Worm (Caenorhabditis elegans) whole organism, late embryonic: Measurements from ENCODE around the gene W02B12.12.

Source experiments
- C08G9.2 ChIP-seq: sonication (generic microtip); optimal IDR thresholded peaks from 2 replicates; lab custom pipeline; 2016; ENCODE audit warnings: mild to moderate bottlenecking, missing genetic modification characterization, moderate library complexity, missing compliant biosample characterization
- F13H6.1 ChIP-seq: sonication (generic microtip); optimal IDR thresholded peaks from 2 replicates; lab custom pipeline; 2016; ENCODE audit warnings: missing genetic modification characterization, missing compliant biosample characterization
- K02D7.2 ChIP-seq: sonication (generic microtip); optimal IDR thresholded peaks from 2 replicates; lab custom pipeline; 2017; ENCODE audit warnings: mild to moderate bottlenecking, missing genetic modification characterization, missing compliant biosample characterization
- K09A11.1 ChIP-seq: sonication (generic microtip); optimal IDR thresholded peaks from 2 replicates; lab custom pipeline; 2017; ENCODE audit warnings: antibody characterized with exemption, mild to moderate bottlenecking, missing genetic modification characterization, missing compliant biosample characterization; ENCODE audit not compliant: insufficient read depth
- Y22D7AL.16 ChIP-seq: sonication (generic microtip); optimal IDR thresholded peaks from 2 replicates; lab custom pipeline; 2016; ENCODE audit warnings: missing genetic modification characterization, missing compliant biosample characterization
- ama-1 ChIP-seq: fragments of 150-350 bp; optimal IDR thresholded peaks from 2 replicates; lab custom pipeline; 2014
- ceh-14 ChIP-seq: sonication (generic microtip); optimal IDR thresholded peaks from 2 replicates; lab custom pipeline; 2016; ENCODE audit warnings: missing genotype, missing genetic modification characterization, missing compliant biosample characterization
- ceh-18 ChIP-seq: sonication (generic microtip); optimal IDR thresholded peaks from 2 replicates; lab custom pipeline; 2016; ENCODE audit warnings: missing genetic modification characterization, missing compliant biosample characterization
- ceh-19 ChIP-seq: fragments of 200-800 bp; sonication (Bioruptor generic); optimal IDR thresholded peaks from 2 replicates; lab custom pipeline; 2018; ENCODE audit warnings: mild to moderate bottlenecking, missing genetic modification characterization, missing compliant biosample characterization
- ceh-2 ChIP-seq: sonication (generic microtip); optimal IDR thresholded peaks from 2 replicates; lab custom pipeline; 2016; ENCODE audit warnings: missing genotype, missing genetic modification characterization, missing compliant biosample characterization
- ceh-22 ChIP-seq: sonication (generic microtip); optimal IDR thresholded peaks from 2 replicates; lab custom pipeline; 2017; ENCODE audit warnings: missing biosample characterization, missing genetic modification characterization
- ceh-24 ChIP-seq: sonication (generic microtip); optimal IDR thresholded peaks from 2 replicates; lab custom pipeline; 2016; ENCODE audit warnings: mild to moderate bottlenecking, missing genetic modification characterization, missing compliant biosample characterization
- ceh-30 ChIP-seq: fragments of 150-350 bp; optimal IDR thresholded peaks from 2 replicates; lab custom pipeline; 2014; ENCODE audit warnings: missing biosample characterization, missing genetic modification characterization
- ceh-31 ChIP-seq: sonication (generic microtip); optimal IDR thresholded peaks from 2 replicates; lab custom pipeline; 2016; ENCODE audit warnings: missing genetic modification characterization, missing compliant biosample characterization
- ceh-45 ChIP-seq: fragments of 200-800 bp; sonication (Bioruptor generic); IDR thresholded peaks from 2 replicates; pipeline ENCODE4 v1.3.6; 2022; ENCODE audit warnings: missing genetic modification reagents, missing genetic modification characterization, missing compliant biosample characterization
- ceh-48 ChIP-seq: sonication (generic microtip); optimal IDR thresholded peaks from 2 replicates; lab custom pipeline; 2016; ENCODE audit warnings: missing genetic modification characterization, inconsistent platforms, missing compliant biosample characterization
- ceh-6 ChIP-seq: fragments of 200-800 bp; sonication (Bioruptor generic); optimal IDR thresholded peaks from 2 replicates; lab custom pipeline; 2018; ENCODE audit warnings: mild to moderate bottlenecking, missing genetic modification characterization, missing compliant biosample characterization
- dve-1 ChIP-seq: sonication (generic microtip); optimal IDR thresholded peaks from 2 replicates; lab custom pipeline; 2017; ENCODE audit warnings: antibody characterized with exemption, mild to moderate bottlenecking, missing genetic modification characterization, missing compliant biosample characterization
- elt-4 ChIP-seq: sonication (generic microtip); optimal IDR thresholded peaks from 2 replicates; lab custom pipeline; 2016; ENCODE audit warnings: missing genetic modification characterization, missing compliant biosample characterization
- fkh-10 ChIP-seq: fragments of 150-350 bp; optimal IDR thresholded peaks from 2 replicates; lab custom pipeline; 2014; ENCODE audit warnings: missing biosample characterization, missing genetic modification reagents, missing genetic modification characterization
- hlh-13 ChIP-seq: fragments of 200-800 bp; sonication (Bioruptor generic); optimal IDR thresholded peaks from 2 replicates; lab custom pipeline; 2018; ENCODE audit warnings: mild to moderate bottlenecking, missing genetic modification characterization, missing compliant biosample characterization
- hlh-15 ChIP-seq: sonication (generic microtip); optimal IDR thresholded peaks from 2 replicates; lab custom pipeline; 2016; ENCODE audit warnings: missing genetic modification characterization, missing compliant biosample characterization
- hlh-30 ChIP-seq: sonication (generic microtip); optimal IDR thresholded peaks from 2 replicates; lab custom pipeline; 2017; ENCODE audit warnings: antibody characterized with exemption, missing genetic modification characterization, missing compliant biosample characterization; ENCODE audit not compliant: insufficient read depth
- hlh-6 ChIP-seq: sonication (generic microtip); optimal IDR thresholded peaks from 2 replicates; lab custom pipeline; 2016; ENCODE audit warnings: missing genotype, missing genetic modification characterization, missing compliant biosample characterization
- hlh-8 ChIP-seq: sonication (generic microtip); optimal IDR thresholded peaks from 2 replicates; lab custom pipeline; 2016; ENCODE audit warnings: missing genotype, missing genetic modification characterization, missing compliant biosample characterization
- lim-6 ChIP-seq: sonication (generic microtip); optimal IDR thresholded peaks from 2 replicates; lab custom pipeline; 2016; ENCODE audit warnings: missing genetic modification characterization, missing compliant biosample characterization
- lin-11 ChIP-seq: fragments of 200-800 bp; sonication (Bioruptor generic); optimal IDR thresholded peaks from 2 replicates; lab custom pipeline; 2018; ENCODE audit warnings: mild to moderate bottlenecking, missing genetic modification characterization, missing compliant biosample characterization
- madf-2 ChIP-seq: sonication (generic microtip); optimal IDR thresholded peaks from 2 replicates; lab custom pipeline; 2017; ENCODE audit warnings: missing genetic modification characterization, missing compliant biosample characterization
- nfya-1 ChIP-seq: sonication (generic microtip); optimal IDR thresholded peaks from 2 replicates; lab custom pipeline; 2017; ENCODE audit warnings: missing genetic modification characterization, mild to moderate bottlenecking, missing compliant biosample characterization, antibody characterized with exemption, moderate library complexity
- nhr-232 ChIP-seq: sonication (generic microtip); optimal IDR thresholded peaks from 2 replicates; lab custom pipeline; 2016; ENCODE audit warnings: missing genetic modification characterization, missing compliant biosample characterization
- npax-4 ChIP-seq: sonication (generic microtip); optimal IDR thresholded peaks from 2 replicates; lab custom pipeline; 2016; ENCODE audit warnings: missing genetic modification characterization, missing compliant biosample characterization
- pag-3 ChIP-seq: sonication (generic microtip); optimal IDR thresholded peaks from 2 replicates; lab custom pipeline; 2016; ENCODE audit warnings: missing compliant biosample characterization, missing genetic modification characterization, borderline replicate concordance
- pat-9 ChIP-seq: fragments of 200-800 bp; sonication (Bioruptor generic); optimal IDR thresholded peaks from 2 replicates; lab custom pipeline; 2018; ENCODE audit warnings: mild to moderate bottlenecking, missing genetic modification characterization, moderate library complexity, missing compliant biosample characterization
- pax-1 ChIP-seq: fragments of 150-350 bp; optimal IDR thresholded peaks from 2 replicates; lab custom pipeline; 2014; ENCODE audit warnings: missing biosample characterization, missing genetic modification characterization
- pha-4 ChIP-seq: fragments of 150-350 bp; optimal IDR thresholded peaks from 2 replicates; lab custom pipeline; 2018; ENCODE audit warnings: missing biosample characterization, missing genetic modification reagents, missing genetic modification characterization
- pqm-1 ChIP-seq: sonication (generic microtip); optimal IDR thresholded peaks from 2 replicates; lab custom pipeline; 2016; ENCODE audit warnings: missing genetic modification characterization, missing compliant biosample characterization
- pros-1 ChIP-seq: fragments of 150-350 bp; optimal IDR thresholded peaks from 2 replicates; lab custom pipeline; 2014; ENCODE audit warnings: missing biosample characterization, missing genetic modification reagents, missing genetic modification characterization
- ref-2 ChIP-seq: sonication (generic microtip); optimal IDR thresholded peaks from 2 replicates; lab custom pipeline; 2016; ENCODE audit warnings: missing genetic modification characterization, missing compliant biosample characterization
- rnt-1 ChIP-seq: sonication (generic microtip); optimal IDR thresholded peaks from 2 replicates; lab custom pipeline; 2016; ENCODE audit warnings: missing genetic modification characterization, missing compliant biosample characterization
- sdc-2 ChIP-seq: sonication (generic microtip); optimal IDR thresholded peaks from 2 replicates; lab custom pipeline; 2016; ENCODE audit warnings: missing genotype, missing genetic modification characterization, missing compliant biosample characterization
- syd-9 ChIP-seq: sonication (generic microtip); optimal IDR thresholded peaks from 2 replicates; lab custom pipeline; 2016; ENCODE audit warnings: mild to moderate bottlenecking, missing genetic modification characterization, moderate library complexity, missing compliant biosample characterization
- ttx-3 ChIP-seq: sonication (generic microtip); optimal IDR thresholded peaks from 2 replicates; lab custom pipeline; 2016; ENCODE audit warnings: missing genetic modification reagents, missing genetic modification characterization, missing compliant biosample characterization
- unc-3 ChIP-seq, 2 experiments: fragments of 200-800 bp in 1 of 2; sonication (Bioruptor generic) in 1 of 2; sonication (generic microtip) in 1 of 2; conservative IDR thresholded peaks in 1 of 2; optimal IDR thresholded peaks in 1 of 2; 2 replicates each; pipeline versions ENCODE4 v1.3.6 to Lab custom; 2016 to 2022; ENCODE audit warnings: missing compliant biosample characterization in 2 of 2, missing genetic modification characterization in 2 of 2, missing genetic modification reagents in 1 of 2
- unc-42 ChIP-seq: sonication (generic microtip); optimal IDR thresholded peaks from 2 replicates; lab custom pipeline; 2016; ENCODE audit warnings: missing genotype, missing genetic modification characterization, missing compliant biosample characterization
- unc-55 ChIP-seq: sonication (generic microtip); optimal IDR thresholded peaks from 2 replicates; lab custom pipeline; 2017; ENCODE audit warnings: missing biosample characterization, missing genetic modification reagents, missing genetic modification characterization
- unc-86 ChIP-seq: sonication (generic microtip); optimal IDR thresholded peaks from 2 replicates; lab custom pipeline; 2016; ENCODE audit warnings: missing genetic modification characterization, missing compliant biosample characterization
- zip-5 ChIP-seq: sonication (generic microtip); optimal IDR thresholded peaks from 2 replicates; lab custom pipeline; 2016; ENCODE audit warnings: missing genetic modification characterization, missing compliant biosample characterization
- ztf-16 ChIP-seq: sonication (generic microtip); optimal IDR thresholded peaks from 2 replicates; lab custom pipeline; 2017; ENCODE audit warnings: missing genetic modification characterization, missing compliant biosample characterization

Gene W02B12.12

ce11 chrII:11455140-11455539 lies 23.8 kb downstream of the W02B12.12 start (continued):
- no peak for TF ChIP-seq npax-4 (tag; lab: Kevin White, UChicago)

ce11 chrII:11453639-11454038 lies 25.3 kb downstream of the W02B12.12 start:
- TF ChIP-seq ceh-22 (tag; lab: Kevin White, UChicago) (no peak), K02D7.2 (no peak), ceh-45 (GFP tag; lab: Robert Waterston, UW) (no peak), ceh-31 (tag; lab: Kevin White, UChicago) (no peak), pag-3 (tag; lab: Kevin White, UChicago) (no peak), hlh-6 (tag; lab: Kevin White, UChicago) (no peak)

- TF ChIP-seq pax-1 (no peak), ceh-31 (tag; lab: Kevin White, UChicago) (peak; percentile 78), unc-55 (peak; percentile 34), fkh-10 (peak; percentile 13), pqm-1 (tag; lab: Kevin White, UChicago) (no peak), ceh-24 (no peak), nhr-232 (tag; lab: Kevin White, UChicago) (no peak), K09A11.1 (tag; lab: Kevin White, UChicago) (peak; percentile 11), lin-11 (tag; lab: Kevin White, UChicago) (no peak), ceh-22 (tag; lab: Kevin White, UChicago) (no peak), unc-86 (tag; lab: Kevin White, UChicago) (peak; percentile 23), Y22D7AL.16 (tag; lab: Kevin White, UChicago) (peak; percentile 37), pat-9 (tag; lab: Kevin White, UChicago) (peak; percentile 49), elt-4 (tag; lab: Kevin White, UChicago) (no peak), ceh-14 (peak; percentile 48), nfya-1 (tag; lab: Kevin White, UChicago) (peak; percentile 80), hlh-30 (tag; lab: Kevin White, UChicago) (peak; percentile 17), ceh-18 (tag; lab: Kevin White, UChicago) (peak; percentile 77), ttx-3 (tag; lab: Kevin White, UChicago) (no peak), lim-6 (tag; lab: Kevin White, UChicago) (peak; percentile 55), unc-42 (tag; lab: Kevin White, UChicago) (peak; percentile 81), ceh-30 (tag; lab: Kevin White, UChicago) (peak; percentile 47), hlh-13 (GFP tag; lab: Kevin White, UChicago) (no peak), pag-3 (tag; lab: Kevin White, UChicago) (peak; percentile 42), hlh-6 (tag; lab: Kevin White, UChicago) (no peak), C08G9.2 (peak; percentile 19), ref-2 (peak; percentile 69), rnt-1 (tag; lab: Kevin White, UChicago) (peak; percentile 71), ceh-48 (tag; lab: Kevin White, UChicago) (peak; percentile 88), madf-2 (tag; lab: Kevin White, UChicago) (peak; percentile 49), dve-1 (tag; lab: Kevin White, UChicago) (peak; percentile 67), hlh-15 (tag; lab: Kevin White, UChicago) (no peak), ceh-45 (GFP tag; lab: Robert Waterston, UW) (no peak), npax-4 (tag; lab: Kevin White, UChicago) (no peak), pha-4 (no peak), ceh-6 (peak; percentile 36), ztf-16 (tag; lab: Kevin White, UChicago) (peak; percentile 55), pros-1 (tag; lab: Kevin White, UChicago) (no peak), ama-1 (lab: Kevin White, UChicago) (no peak), ceh-19 (no peak), hlh-8 (tag; lab: Kevin White, UChicago) (no peak), zip-5 (tag; lab: Kevin White, UChicago) (no peak), syd-9 (tag; lab: Kevin White, UChicago) (peak; percentile 45), sdc-2 (tag; lab: Kevin White, UChicago) (peak; percentile 46), ceh-2 (peak; percentile 43), unc-3 (GFP tag; conservative IDR thresholded peaks at IDR 0.05; lab: Robert Waterston, UW) (no peak), unc-3 (tag; optimal IDR thresholded peaks at IDR 0.05; lab: Kevin White, UChicago) (peak; percentile 66), F13H6.1 (tag; lab: Kevin White, UChicago) (peak; percentile 40)
Observed at ce11 chrII:11453025-11453424, 26.0 kb downstream of the W02B12.12 start, which contains the start of gene rsp-1. Gene rsp-1, plus strand, starts transcription at chrII:11453362.
